Worm (Caenorhabditis elegans) whole organism, late embryonic: ENCODE measurements around the gene Y71H2AM.3.

Experiments
- ama-1 ChIP-seq: fragments of 150-350 bp; optimal IDR thresholded peaks from 2 replicates; lab custom pipeline; 2014
- ceh-18 ChIP-seq: sonication (generic microtip); optimal IDR thresholded peaks from 2 replicates; lab custom pipeline; 2016; ENCODE audit warnings: missing genetic modification characterization, missing compliant biosample characterization
- ceh-6 ChIP-seq: fragments of 200-800 bp; sonication (Bioruptor generic); optimal IDR thresholded peaks from 2 replicates; lab custom pipeline; 2018; ENCODE audit warnings: mild to moderate bottlenecking, missing genetic modification characterization, missing compliant biosample characterization
- hlh-6 ChIP-seq: sonication (generic microtip); optimal IDR thresholded peaks from 2 replicates; lab custom pipeline; 2016; ENCODE audit warnings: missing genotype, missing genetic modification characterization, missing compliant biosample characterization
- nfya-1 ChIP-seq: sonication (generic microtip); optimal IDR thresholded peaks from 2 replicates; lab custom pipeline; 2017; ENCODE audit warnings: missing genetic modification characterization, mild to moderate bottlenecking, missing compliant biosample characterization, antibody characterized with exemption, moderate library complexity
- pros-1 ChIP-seq: fragments of 150-350 bp; optimal IDR thresholded peaks from 2 replicates; lab custom pipeline; 2014; ENCODE audit warnings: missing biosample characterization, missing genetic modification reagents, missing genetic modification characterization
- ref-2 ChIP-seq: sonication (generic microtip); optimal IDR thresholded peaks from 2 replicates; lab custom pipeline; 2016; ENCODE audit warnings: missing genetic modification characterization, missing compliant biosample characterization
- sox-4 ChIP-seq: sonication (generic microtip); optimal IDR thresholded peaks from 2 replicates; lab custom pipeline; 2017; ENCODE audit warnings: mild to moderate bottlenecking, missing genetic modification characterization, inconsistent platforms, missing compliant biosample characterization

- TF ChIP-seq ceh-6 (GFP tag; lab: Kevin White, UChicago) (no peak), pros-1 (tag; lab: Kevin White, UChicago) (no peak), ceh-18 (tag; lab: Kevin White, UChicago) (no peak), sox-4 (no peak), nfya-1 (tag; lab: Kevin White, UChicago) (no peak), ref-2 (no peak), hlh-6 (tag; lab: Kevin White, UChicago) (no peak), ama-1 (no peak)
Measured at ce11 chrIII:2832483-2832882, 27.3 kb downstream of the Y71H2AM.3 start, which contains the start of gene Y71H2AM.29.
